ENCODE assay signal across 1 fruit fly cellular context in genomic region chr2L:12192978-12193377, dm6.
TF ChIP-seq lines count a peak whose summit lies in the region.

No protein-coding gene starts in this region.

TF ChIP-seq in whole organism, prepupa, 60 proteins besides CTCF, POLR2A, EP300 and RAD21 (continued from another document):
- peak; percentile 35 for TF ChIP-seq dsx (GFP tag; optimal IDR thresholded peaks at IDR 0.05; lab: Kevin White, UChicago; ENCODE audit: poor library complexity, severe bottlenecking)
- TF ChIP-seq net (GFP tag; optimal IDR thresholded peaks at IDR 0.05; lab: Kevin White, UChicago), result no peak
- peak; percentile 34 for TF ChIP-seq Sox102F (GFP tag; optimal IDR thresholded peaks at IDR 0.05; lab: Kevin White, UChicago)
- no peak for TF ChIP-seq CG6854 (GFP tag; optimal IDR thresholded peaks at IDR 0.05; lab: Kevin White, UChicago)
- peak; percentile 43 for TF ChIP-seq Ets96B (tag; optimal IDR thresholded peaks at IDR 0.05; lab: Kevin White, UChicago)
- no peak for TF ChIP-seq Eip93F (GFP tag; optimal IDR thresholded peaks at IDR 0.05; lab: Kevin White, UChicago)
- TF ChIP-seq CG31627 (GFP tag; optimal IDR thresholded peaks at IDR 0.05; lab: Kevin White, UChicago), result peak; percentile 24
- TF ChIP-seq CG10669 (GFP tag; optimal IDR thresholded peaks at IDR 0.05; lab: Kevin White, UChicago), result peak; percentile 35
- no peak for TF ChIP-seq fkh (GFP tag; optimal IDR thresholded peaks at IDR 0.05; lab: Kevin White, UChicago)
- peak; percentile 21 for TF ChIP-seq CG6792 (GFP tag; optimal IDR thresholded peaks at IDR 0.05; lab: Kevin White, UChicago)
- peak; percentile 13 for TF ChIP-seq OdsH (GFP tag; optimal IDR thresholded peaks at IDR 0.05; lab: Kevin White, UChicago)
- no peak for TF ChIP-seq CG11902 (GFP tag; optimal IDR thresholded peaks at IDR 0.05; lab: Kevin White, UChicago)
- TF ChIP-seq topi (GFP tag; optimal IDR thresholded peaks at IDR 0.05; lab: Kevin White, UChicago), result peak; percentile 40
- TF ChIP-seq CG3919 (GFP tag; optimal IDR thresholded peaks at IDR 0.05; lab: Kevin White, UChicago), result no peak
- TF ChIP-seq acj6 (GFP tag; optimal IDR thresholded peaks at IDR 0.05; lab: Kevin White, UChicago), result peak; percentile 31
- TF ChIP-seq CG9139 (GFP tag; optimal IDR thresholded peaks at IDR 0.05; lab: Kevin White, UChicago), result no peak
- TF ChIP-seq CG11294 (GFP tag; IDR thresholded peaks at IDR 0.05; lab: Robert Waterston, UW), result no peak
- TF ChIP-seq CG11762 (GFP tag; optimal IDR thresholded peaks at IDR 0.05; lab: Kevin White, UChicago; ENCODE audit: insufficient read depth), result no peak
- peak; percentile 56 for TF ChIP-seq lz (GFP tag; optimal IDR thresholded peaks at IDR 0.05; lab: Kevin White, UChicago)
- no peak for TF ChIP-seq dac (GFP tag; optimal IDR thresholded peaks at IDR 0.05; lab: Kevin White, UChicago)
- no peak for TF ChIP-seq CG4318 (GFP tag; optimal IDR thresholded peaks at IDR 0.05; lab: Kevin White, UChicago)
- TF ChIP-seq Ets21C (GFP tag; optimal IDR thresholded peaks at IDR 0.05; lab: Kevin White, UChicago), result no peak
- TF ChIP-seq Lpt (GFP tag; optimal IDR thresholded peaks at IDR 0.05; lab: Kevin White, UChicago), result no peak
- no peak for TF ChIP-seq CG34406 (GFP tag; optimal IDR thresholded peaks at IDR 0.05; lab: Kevin White, UChicago)
- TF ChIP-seq Eip75B (GFP tag; optimal IDR thresholded peaks at IDR 0.05; lab: Kevin White, UChicago), result peak; percentile 35
- TF ChIP-seq CG6808 (GFP tag; optimal IDR thresholded peaks at IDR 0.05; lab: Kevin White, UChicago), result no peak
- TF ChIP-seq Hr39 (GFP tag; optimal IDR thresholded peaks at IDR 0.05; lab: Kevin White, UChicago), result peak; percentile 7
- no peak for TF ChIP-seq CG16779 (tag; optimal IDR thresholded peaks at IDR 0.05; lab: Kevin White, UChicago)
- no peak for TF ChIP-seq Blimp-1 (GFP tag; optimal IDR thresholded peaks at IDR 0.05; lab: Kevin White, UChicago)
- TF ChIP-seq fd59A (GFP tag; optimal IDR thresholded peaks at IDR 0.05; lab: Kevin White, UChicago), result peak; percentile 2
- TF ChIP-seq salr (GFP tag; optimal IDR thresholded peaks at IDR 0.05; lab: Kevin White, UChicago), result no peak
